Worm (Caenorhabditis elegans): ENCODE results near the gene npr-22.

npr-22 gene

DNA sequence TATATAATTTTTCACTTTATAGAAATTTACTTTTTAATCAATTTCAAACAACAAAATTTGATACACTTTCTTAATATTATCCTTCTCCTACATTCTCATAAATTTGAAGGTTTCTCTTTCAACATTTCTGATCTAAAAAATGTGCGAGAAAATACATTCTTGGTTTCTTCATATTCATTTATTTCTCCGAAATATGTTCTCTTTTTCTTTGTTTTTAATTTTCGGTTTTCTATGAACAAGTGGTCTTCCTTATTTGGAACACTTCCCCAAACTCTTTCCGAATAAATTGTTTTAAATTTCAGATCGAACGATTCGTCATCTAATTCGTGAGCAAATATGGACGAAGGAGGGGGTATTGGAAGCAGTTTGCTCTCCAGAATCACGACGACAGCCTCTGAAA is at the start of gene npr-22:
TSS of gene npr-22 (plus strand) at position 301 of the 400 bp plus-strand sequence.
- TF ChIP-seq unc-39 (tag; optimal IDR thresholded peaks at IDR 0.05) (no peak), aly-2 (tag; optimal IDR thresholded peaks at IDR 0.05) (no peak), lsy-12 (tag; optimal IDR thresholded peaks at IDR 0.05) (no peak), nhr-25 (tag; optimal IDR thresholded peaks at IDR 0.05) (no peak), ceh-28 (tag; optimal IDR thresholded peaks at IDR 0.05) (no peak), egl-5 (tag; optimal IDR thresholded peaks at IDR 0.05) (no peak), snpc-4 (tag; optimal IDR thresholded peaks at IDR 0.05) (no peak), ama-1 (optimal IDR thresholded peaks at IDR 0.05) (no peak), elt-1 (tag; optimal IDR thresholded peaks at IDR 0.05) (no peak), sea-2 (GFP tag; optimal IDR thresholded peaks at IDR 0.05) (no peak), unc-62 (GFP tag; optimal IDR thresholded peaks at IDR 0.05) (no peak), fkh-10 (GFP tag; optimal IDR thresholded peaks at IDR 0.05) (no peak), fos-1 (tag; optimal IDR thresholded peaks at IDR 0.05) (no peak), nhr-77 (tag; optimal IDR thresholded peaks at IDR 0.05) (no peak), egl-27 (tag; optimal IDR thresholded peaks at IDR 0.05) (no peak), nhr-28 (tag; optimal IDR thresholded peaks at IDR 0.05) (no peak)

DNA sequence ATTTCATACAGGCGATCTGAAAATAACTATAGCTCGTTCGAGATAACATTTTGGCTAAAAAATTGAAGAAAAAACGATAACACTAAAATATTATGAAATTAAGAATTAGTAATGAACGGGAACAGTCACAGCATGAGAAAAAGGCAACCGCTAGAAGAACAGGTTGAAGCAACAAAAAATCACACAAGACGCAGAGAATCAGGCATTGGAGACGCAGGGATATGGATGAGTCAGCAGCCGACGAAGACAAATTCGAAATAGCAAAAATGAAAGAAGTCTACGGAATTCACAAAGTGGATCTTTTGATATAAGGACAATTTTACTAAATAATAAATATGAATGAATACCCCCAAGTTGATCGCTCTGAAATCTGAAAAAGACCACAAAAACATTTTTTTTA is 48.7 kb upstream of the npr-22 start, which contains the start of gene tag-77:
TSS of gene tag-77 (minus strand) at position 15 of the 400 bp plus-strand sequence.
- peak; percentile 34 for TF ChIP-seq jun-1 (tag; optimal IDR thresholded peaks at IDR 0.05)
- TF ChIP-seq fos-1 (tag; optimal IDR thresholded peaks at IDR 0.05) = no peak
- TF ChIP-seq egl-5 (tag; optimal IDR thresholded peaks at IDR 0.05) = no peak
- peak; percentile 13 for TF ChIP-seq nhr-25 (tag; optimal IDR thresholded peaks at IDR 0.05)
- peak; percentile 50 for TF ChIP-seq snpc-4 (tag; optimal IDR thresholded peaks at IDR 0.05)

DNA sequence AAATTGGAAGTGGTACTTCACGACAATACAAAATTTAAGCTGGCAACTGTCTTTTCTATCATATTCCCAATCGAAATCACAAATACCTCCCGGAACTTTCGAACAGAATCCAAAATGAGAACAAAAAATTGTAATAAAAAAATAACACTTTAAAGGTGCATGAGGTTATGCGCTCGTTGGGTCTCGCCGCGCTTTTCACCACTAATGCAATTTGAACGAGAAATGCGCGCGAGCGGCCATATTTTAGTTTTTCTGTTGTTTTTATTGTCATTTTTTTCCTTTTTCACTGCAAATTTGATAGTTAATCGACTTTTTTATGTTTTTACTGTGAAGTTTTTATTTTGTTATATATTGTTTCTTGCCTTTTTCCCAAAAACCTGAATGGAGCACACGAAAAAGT is 48.2 kb upstream of the npr-22 start, which contains the start of gene mes-6:
TSS of gene mes-6 (plus strand) at position 229 of the 400 bp plus-strand sequence.
- TF ChIP-seq mdl-1 (tag; optimal IDR thresholded peaks at IDR 0.05) = no peak
- TF ChIP-seq nhr-76 (tag; optimal IDR thresholded peaks at IDR 0.05) = no peak
- TF ChIP-seq snpc-4 (tag; optimal IDR thresholded peaks at IDR 0.05) = no peak
- TF ChIP-seq nhr-77 (tag; optimal IDR thresholded peaks at IDR 0.05) = no peak
- TF ChIP-seq nhr-43 (tag; optimal IDR thresholded peaks at IDR 0.05; ENCODE audit: poor library complexity, severe bottlenecking) = no peak
- TF ChIP-seq nhr-11 (tag; optimal IDR thresholded peaks at IDR 0.05) = no peak
- no peak for TF ChIP-seq R02D3.7 (tag; optimal IDR thresholded peaks at IDR 0.05)
- TF ChIP-seq unc-62 (GFP tag; optimal IDR thresholded peaks at IDR 0.05) = no peak
- no peak for TF ChIP-seq eor-1 (tag; optimal IDR thresholded peaks at IDR 0.05)
- no peak for TF ChIP-seq ceh-28 (tag; optimal IDR thresholded peaks at IDR 0.05)
- TF ChIP-seq nfya-1 (tag; optimal IDR thresholded peaks at IDR 0.05; ENCODE audit: insufficient read depth) = peak; percentile 57
- no peak for TF ChIP-seq aly-2 (tag; optimal IDR thresholded peaks at IDR 0.05)
- no peak for TF ChIP-seq nhr-67 (tag; optimal IDR thresholded peaks at IDR 0.05)
- no peak for TF ChIP-seq ceh-82 (tag; optimal IDR thresholded peaks at IDR 0.05)
- no peak for TF ChIP-seq zag-1 (tag; optimal IDR thresholded peaks at IDR 0.05)
- no peak for TF ChIP-seq elt-3 (tag; optimal IDR thresholded peaks at IDR 0.05)
- TF ChIP-seq nhr-28 (tag; optimal IDR thresholded peaks at IDR 0.05) = no peak
- no peak for TF ChIP-seq ceh-16 (tag; optimal IDR thresholded peaks at IDR 0.05)
- no peak for TF ChIP-seq tbx-2 (tag; optimal IDR thresholded peaks at IDR 0.05)
- no peak for TF ChIP-seq nhr-23 (tag; optimal IDR thresholded peaks at IDR 0.05)
- no peak for TF ChIP-seq nhr-12 (tag; optimal IDR thresholded peaks at IDR 0.05)
- TF ChIP-seq elt-2 (tag; optimal IDR thresholded peaks at IDR 0.05) = no peak
- TF ChIP-seq lin-39 (tag; optimal IDR thresholded peaks at IDR 0.05) = peak; percentile 11
- peak; percentile 49 for TF ChIP-seq lin-15B (tag; optimal IDR thresholded peaks at IDR 0.05)
- TF ChIP-seq elt-1 (tag; optimal IDR thresholded peaks at IDR 0.05) = no peak
- no peak for TF ChIP-seq unc-39 (tag; optimal IDR thresholded peaks at IDR 0.05)
- peak; percentile 65 for TF ChIP-seq pha-4 (tag; optimal IDR thresholded peaks at IDR 0.05)
- peak; percentile 22 for TF ChIP-seq nhr-25 (tag; optimal IDR thresholded peaks at IDR 0.05)
- peak; percentile 48 for TF ChIP-seq hmg-11 (tag; optimal IDR thresholded peaks at IDR 0.05)
- peak; percentile 55 for TF ChIP-seq egl-5 (tag; optimal IDR thresholded peaks at IDR 0.05)
- TF ChIP-seq skn-1 (tag; optimal IDR thresholded peaks at IDR 0.05) = no peak
- TF ChIP-seq sea-2 (GFP tag; optimal IDR thresholded peaks at IDR 0.05) = no peak

DNA sequence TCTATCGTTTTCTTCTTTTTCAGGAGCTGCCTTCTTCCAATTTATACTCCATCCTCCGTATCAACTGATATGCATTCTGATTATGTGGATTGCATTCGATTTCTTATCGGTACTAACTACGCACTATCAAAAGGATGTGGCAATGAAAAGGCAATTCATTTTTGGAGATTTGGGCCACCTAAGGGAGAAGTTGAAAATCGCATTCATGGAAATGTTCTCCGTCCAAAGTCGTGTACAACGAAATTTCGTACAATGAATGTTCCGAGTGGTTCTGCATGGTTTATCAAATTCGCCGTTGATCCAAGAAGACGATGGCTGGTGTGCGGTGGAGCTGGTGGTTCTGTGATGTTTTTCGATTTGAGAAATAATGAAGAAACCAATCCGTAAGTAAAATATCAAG is 46.6 kb upstream of the npr-22 start, which contains the start of gene C09G4.4:
TSS of gene C09G4.4 (plus strand) at position 301 of the 400 bp plus-strand sequence.
- TF ChIP-seq lin-39 (tag; optimal IDR thresholded peaks at IDR 0.05) (no peak), egl-5 (tag; optimal IDR thresholded peaks at IDR 0.05) (no peak), nhr-67 (tag; optimal IDR thresholded peaks at IDR 0.05) (no peak), egl-27 (tag; optimal IDR thresholded peaks at IDR 0.05) (no peak), eor-1 (tag; optimal IDR thresholded peaks at IDR 0.05) (no peak), sea-2 (GFP tag; optimal IDR thresholded peaks at IDR 0.05) (no peak), elt-1 (tag; optimal IDR thresholded peaks at IDR 0.05) (no peak), snpc-4 (tag; optimal IDR thresholded peaks at IDR 0.05) (no peak), mdl-1 (tag; optimal IDR thresholded peaks at IDR 0.05) (no peak), skn-1 (tag; optimal IDR thresholded peaks at IDR 0.05) (no peak), lin-15B (tag; optimal IDR thresholded peaks at IDR 0.05) (no peak), nhr-25 (tag; optimal IDR thresholded peaks at IDR 0.05) (no peak), ceh-82 (tag; optimal IDR thresholded peaks at IDR 0.05) (no peak)

All from whole organism, L3 larva.